Fruit fly (Drosophila melanogaster): ENCODE results near the gene CG13643.

CG13643 gene

dm6 chr3R:24938049-24938448 lies 32.2 kb upstream of the CG13643 start, which contains the start of gene Osbp (continued):
- TF ChIP-seq D19A (tag; optimal IDR thresholded peaks at IDR 0.05) (no peak), chinmo (GFP tag; IDR thresholded peaks at IDR 0.05; ENCODE audit: partially characterized antibody) (peak; percentile 68; the same call in 1 of the 4 replicates), CG3726 (GFP tag; IDR thresholded peaks at IDR 0.05) (no peak), Xbp1 (GFP tag; optimal IDR thresholded peaks at IDR 0.05) (no peak), sna (GFP tag; IDR thresholded peaks at IDR 0.05; ENCODE audit: partially characterized antibody) (peak; percentile 41; the same call in 1 of the 2 replicates), CG13775 (GFP tag; optimal IDR thresholded peaks at IDR 0.05) (no peak), CG13123 (GFP tag; optimal IDR thresholded peaks at IDR 0.05) (no peak), CG13296 (GFP tag; optimal IDR thresholded peaks at IDR 0.05) (peak; percentile 1), CG18764 (GFP tag; optimal IDR thresholded peaks at IDR 0.05) (no peak), CG14014 (GFP tag; IDR thresholded peaks at IDR 0.05) (peak; percentile 31; the same call in 1 of the 2 replicates), nom (GFP tag; optimal IDR thresholded peaks at IDR 0.05) (peak; percentile 50), tin (GFP tag; optimal IDR thresholded peaks at IDR 0.05) (no peak), CG1603 (tag; optimal IDR thresholded peaks at IDR 0.05) (no peak), oc (tag; optimal IDR thresholded peaks at IDR 0.05) (no peak), HLH54F (GFP tag; optimal IDR thresholded peaks at IDR 0.05) (no peak), CG10209 (GFP tag; optimal IDR thresholded peaks at IDR 0.05) (no peak), Hr3 (GFP tag; optimal IDR thresholded peaks at IDR 0.05) (no peak), nmo (GFP tag; optimal IDR thresholded peaks at IDR 0.05) (peak; percentile 16), CG13287 (GFP tag; IDR thresholded peaks at IDR 0.05; ENCODE audit: partially characterized antibody) (peak; percentile 73), otp (GFP tag; IDR thresholded peaks at IDR 0.05) (no peak), corto (GFP tag; optimal IDR thresholded peaks at IDR 0.05) (no peak), dysf (GFP tag; IDR thresholded peaks at IDR 0.05) (no peak; the same call in 2 of the 3 replicates), stwl (tag; optimal IDR thresholded peaks at IDR 0.05) (peak; percentile 78), chn (GFP tag; optimal IDR thresholded peaks at IDR 0.05) (no peak), CG34224 (GFP tag; IDR thresholded peaks at IDR 0.05; ENCODE audit: partially characterized antibody) (peak; percentile 64), Fer1 (GFP tag; optimal IDR thresholded peaks at IDR 0.05) (no peak), mam (GFP tag; optimal IDR thresholded peaks at IDR 0.05) (no peak), Rfx (GFP tag; IDR thresholded peaks at IDR 0.05) (peak; percentile 53)

- TF ChIP-seq crp (GFP tag; optimal IDR thresholded peaks at IDR 0.05): no peak
- peak; percentile 54 for TF ChIP-seq Ets65A (GFP tag)
- peak; percentile 85 for TF ChIP-seq nom (GFP tag; optimal IDR thresholded peaks at IDR 0.05)
These were observed 30.0 kb upstream of the CG13643 start for dm6 chr3R:24935758-24936157.

dm6 chr3R:24934542-24934941 lies 28.7 kb upstream of the CG13643 start:
- TF ChIP-seq CG43689 (GFP tag; IDR thresholded peaks at IDR 0.05): no peak
- TF ChIP-seq exex (tag; optimal IDR thresholded peaks at IDR 0.05): peak; percentile 73
- TF ChIP-seq NK7.1 (GFP tag; optimal IDR thresholded peaks at IDR 0.05): no peak
- peak; percentile 59 for TF ChIP-seq grn (GFP tag; optimal IDR thresholded peaks at IDR 0.05)
- peak; percentile 22 for TF ChIP-seq cwo (GFP tag; optimal IDR thresholded peaks at IDR 0.05)
- TF ChIP-seq sug (tag; optimal IDR thresholded peaks at IDR 0.05): peak; percentile 28
- TF ChIP-seq GATAe (GFP tag; conservative IDR thresholded peaks at IDR 0.05): no peak
- TF ChIP-seq CG34376 (GFP tag; optimal IDR thresholded peaks at IDR 0.05): peak; percentile 13
